Fruit fly (Drosophila melanogaster) whole organism: ENCODE measurements around the gene MetRS-m.

Experiments used
- CG8478 ChIP-seq: fragments of >200 bp; optimal IDR thresholded peaks from 2 replicates; lab custom pipeline; 2018; ENCODE audit warnings: inconsistent platforms
- Dll ChIP-seq: fragments of >200 bp; optimal IDR thresholded peaks from 2 replicates; lab custom pipeline; 2017
- pan ChIP-seq: fragments of >200 bp; optimal IDR thresholded peaks from 2 replicates; lab custom pipeline; 2017
- psq ChIP-seq: fragments of >200 bp; optimal IDR thresholded peaks from 2 replicates; lab custom pipeline; 2017
- usp ChIP-seq: fragments of >200 bp; optimal IDR thresholded peaks from 2 replicates; lab custom pipeline; 2017; ENCODE audit warnings: missing biosample characterization, missing genetic modification characterization, mixed read lengths

- TF ChIP-seq pan (lab: Kevin White, UChicago) (no peak), usp (no peak), CG8478 (lab: Kevin White, UChicago) (no peak), Dll (lab: Kevin White, UChicago) (peak; percentile 56), psq (no peak)
Observed at dm6 chr3R:14275519-14276172, 15.9 kb upstream of the MetRS-m start.
